Worm (Caenorhabditis elegans) whole organism, L4/young adult: ENCODE results near the gene F11G11.5.
"Not testable (repeated sequence)": the region's sequence is repeated elsewhere in the genome, so short reads cannot be mapped to it uniquely, and the experiment has no call there.

Source experiments
- W03F9.2 ChIP-seq: fragments of 150-350 bp; optimal IDR thresholded peaks from 2 replicates; lab custom pipeline; 2014; ENCODE audit warnings: missing biosample characterization, missing genetic modification characterization
- dao-5 ChIP-seq: sonication (generic microtip); optimal IDR thresholded peaks from 2 replicates; lab custom pipeline; 2016; ENCODE audit warnings: missing genotype, missing genetic modification characterization, moderate library complexity, missing compliant biosample characterization

DNA sequence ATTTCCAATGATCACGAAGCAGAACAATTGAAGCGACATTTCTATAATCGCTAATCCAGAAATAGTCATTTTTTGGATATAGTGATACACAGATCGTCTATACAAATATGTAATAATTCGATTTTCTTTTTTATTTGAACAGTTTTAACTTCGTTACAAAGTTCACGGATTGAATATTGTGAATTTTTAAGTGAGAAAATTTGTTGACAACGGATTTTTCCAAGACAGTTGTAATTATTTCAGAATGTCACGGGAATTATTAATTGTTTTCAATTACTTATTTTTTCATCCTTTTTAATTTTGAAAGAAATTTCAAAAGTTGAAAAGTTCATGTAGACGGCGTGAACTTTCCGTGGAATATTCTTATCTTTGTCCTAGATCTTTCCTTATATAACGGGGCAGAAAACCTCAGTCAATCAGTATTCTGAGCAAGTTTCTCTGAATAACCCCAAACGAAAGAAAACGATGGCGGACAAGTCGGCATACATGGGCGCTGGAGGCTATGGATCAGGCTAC lies 15.5 kb upstream of the F11G11.5 start, which contains the start of the genes T23B7.2 and nspd-4:
- not testable (repeated sequence) for TF ChIP-seq dao-5, W03F9.2 (tag; lab: Kevin White, UChicago)
